Fruit fly (Drosophila melanogaster) Kc167 (cell line): ENCODE results near the gene ScsbetaA.

Experiments used
- Myc ChIP-seq: fragments of >200 bp; optimal IDR thresholded peaks from 2 replicates; lab custom pipeline; 2017; ENCODE audit warnings: missing external identifiers
- Sin3A ChIP-seq: fragments of >200 bp; optimal IDR thresholded peaks from 2 replicates; lab custom pipeline; 2018; ENCODE audit warnings: missing external identifiers
- h ChIP-seq: fragments of >200 bp; optimal IDR thresholded peaks from 3 replicates; lab custom pipeline; 2018; ENCODE audit warnings: missing external identifiers
- insv ChIP-seq: fragments of >200 bp; optimal IDR thresholded peaks from 3 replicates; lab custom pipeline; 2018; ENCODE audit warnings: missing external identifiers
- psq ChIP-seq: fragments of >200 bp; optimal IDR thresholded peaks from 2 replicates; lab custom pipeline; 2017; ENCODE audit warnings: missing external identifiers
- ttk ChIP-seq: sonication (Bioruptor generic); optimal IDR thresholded peaks from 2 replicates; lab custom pipeline; 2017; ENCODE audit warnings: missing external identifiers

dm6 chr3R:8938494-8939404, at the start of gene ScsbetaA:
- TF ChIP-seq ttk (lab: Kevin White, UChicago) (no peak), psq (lab: Kevin White, UChicago) (no peak), insv (lab: Kevin White, UChicago) (no peak), Sin3A (no peak), Myc (no peak), h (no peak)
